Worm (Caenorhabditis elegans) whole organism, mixed stage, embryonic: Measurements from ENCODE around the gene smg-3.

Source experiments
- elt-3 ChIP-seq: fragments of 150-350 bp; optimal IDR thresholded peaks from 2 replicates; lab custom pipeline; 2014; ENCODE audit warnings: missing biosample characterization, missing genetic modification characterization
- lin-13 ChIP-seq: fragments of 150-350 bp; optimal IDR thresholded peaks from 2 replicates; lab custom pipeline; 2014; ENCODE audit warnings: missing biosample characterization, missing genetic modification characterization
- nhr-237 ChIP-seq: fragments of 150-350 bp; optimal IDR thresholded peaks from 2 replicates; lab custom pipeline; 2014; ENCODE audit warnings: missing biosample characterization, missing genetic modification characterization
- nhr-28 ChIP-seq: fragments of 150-350 bp; optimal IDR thresholded peaks from 2 replicates; lab custom pipeline; 2014; ENCODE audit warnings: missing biosample characterization, missing genetic modification characterization
- nhr-76 ChIP-seq: sonication (generic microtip); optimal IDR thresholded peaks from 2 replicates; lab custom pipeline; 2017; ENCODE audit warnings: missing biosample characterization, missing genetic modification characterization
- pha-4 ChIP-seq: fragments of 150-350 bp; optimal IDR thresholded peaks from 2 replicates; lab custom pipeline; 2018; ENCODE audit warnings: missing biosample characterization, missing genetic modification reagents, missing genetic modification characterization
- sem-2 ChIP-seq: fragments of 200-800 bp; sonication (Bioruptor generic); optimal IDR thresholded peaks from 2 replicates; lab custom pipeline; 2018; ENCODE audit warnings: mild to moderate bottlenecking, missing genetic modification characterization, missing compliant biosample characterization
- snpc-4 ChIP-seq: fragments of 150-350 bp; optimal IDR thresholded peaks from 2 replicates; lab custom pipeline; 2014; ENCODE audit warnings: missing biosample characterization, missing genetic modification characterization
- unc-39 ChIP-seq: fragments of 150-350 bp; optimal IDR thresholded peaks from 2 replicates; lab custom pipeline; 2014; ENCODE audit warnings: missing biosample characterization, missing genetic modification characterization
- unc-62 ChIP-seq: fragments of 150-350 bp; optimal IDR thresholded peaks from 2 replicates; lab custom pipeline; 2014; ENCODE audit warnings: missing biosample characterization, missing genetic modification reagents, missing genetic modification characterization
- zip-8 ChIP-seq: fragments of 150-350 bp; optimal IDR thresholded peaks from 2 replicates; lab custom pipeline; 2014; ENCODE audit warnings: missing biosample characterization, missing genetic modification characterization

- TF ChIP-seq elt-3 (tag; lab: Kevin White, UChicago) (no peak), nhr-28 (no peak), nhr-76 (tag; lab: Kevin White, UChicago) (no peak), snpc-4 (tag; lab: Kevin White, UChicago) (no peak), unc-62 (GFP tag; lab: Kevin White, UChicago) (no peak), sem-2 (GFP tag; lab: Kevin White, UChicago) (no peak), unc-39 (tag; lab: Kevin White, UChicago) (no peak), pha-4 (tag; lab: Kevin White, UChicago) (no peak), nhr-237 (tag; lab: Kevin White, UChicago) (no peak), zip-8 (tag; lab: Kevin White, UChicago) (no peak), lin-13 (tag; lab: Kevin White, UChicago) (no peak)
Measured at ce11 chrIV:6403399-6403798, 30.5 kb upstream of the smg-3 start.
